Worm (Caenorhabditis elegans) whole organism, late embryonic: ENCODE measurements around the gene thoc-1.
A peak's percentile ranks its signal among the peaks of the same experiment; 100 is the strongest.

Experiments used
- K09A11.1 ChIP-seq: sonication (generic microtip); optimal IDR thresholded peaks from 2 replicates; lab custom pipeline; 2017; ENCODE audit warnings: antibody characterized with exemption, mild to moderate bottlenecking, missing genetic modification characterization, missing compliant biosample characterization; ENCODE audit not compliant: insufficient read depth
- T23F11.4 ChIP-seq: fragments of 200-800 bp; sonication (Bioruptor generic); optimal IDR thresholded peaks from 2 replicates; lab custom pipeline; 2018; ENCODE audit warnings: mild to moderate bottlenecking, missing genetic modification characterization, missing compliant biosample characterization
- Y22D7AL.16 ChIP-seq: sonication (generic microtip); optimal IDR thresholded peaks from 2 replicates; lab custom pipeline; 2016; ENCODE audit warnings: missing genetic modification characterization, missing compliant biosample characterization
- ama-1 ChIP-seq: fragments of 150-350 bp; optimal IDR thresholded peaks from 2 replicates; lab custom pipeline; 2014
- ceh-18 ChIP-seq: sonication (generic microtip); optimal IDR thresholded peaks from 2 replicates; lab custom pipeline; 2016; ENCODE audit warnings: missing genetic modification characterization, missing compliant biosample characterization
- ceh-31 ChIP-seq: sonication (generic microtip); optimal IDR thresholded peaks from 2 replicates; lab custom pipeline; 2016; ENCODE audit warnings: missing genetic modification characterization, missing compliant biosample characterization
- ceh-45 ChIP-seq: fragments of 200-800 bp; sonication (Bioruptor generic); IDR thresholded peaks from 2 replicates; pipeline ENCODE4 v1.3.6; 2022; ENCODE audit warnings: missing genetic modification reagents, missing genetic modification characterization, missing compliant biosample characterization
- ceh-48 ChIP-seq: sonication (generic microtip); optimal IDR thresholded peaks from 2 replicates; lab custom pipeline; 2016; ENCODE audit warnings: missing genetic modification characterization, inconsistent platforms, missing compliant biosample characterization
- ceh-6 ChIP-seq: fragments of 200-800 bp; sonication (Bioruptor generic); optimal IDR thresholded peaks from 2 replicates; lab custom pipeline; 2018; ENCODE audit warnings: mild to moderate bottlenecking, missing genetic modification characterization, missing compliant biosample characterization
- ceh-9 ChIP-seq: sonication (generic microtip); optimal IDR thresholded peaks from 2 replicates; lab custom pipeline; 2016; ENCODE audit warnings: mild to moderate bottlenecking, missing genetic modification characterization, inconsistent platforms, missing compliant biosample characterization
- che-1 ChIP-seq: sonication (generic microtip); optimal IDR thresholded peaks from 2 replicates; lab custom pipeline; 2016; ENCODE audit warnings: mild to moderate bottlenecking, missing genetic modification characterization, missing compliant biosample characterization
- dmd-4 ChIP-seq: sonication (generic microtip); optimal IDR thresholded peaks from 2 replicates; lab custom pipeline; 2016; ENCODE audit warnings: borderline replicate concordance, missing genetic modification characterization, missing compliant biosample characterization
- fkh-6 ChIP-seq: sonication (generic microtip); optimal IDR thresholded peaks from 2 replicates; lab custom pipeline; 2016; ENCODE audit warnings: missing genetic modification characterization, missing compliant biosample characterization
- gmeb-2 ChIP-seq: sonication (generic microtip); optimal IDR thresholded peaks from 2 replicates; lab custom pipeline; 2016; ENCODE audit warnings: missing genetic modification characterization, inconsistent platforms, missing compliant biosample characterization
- hlh-13 ChIP-seq: fragments of 200-800 bp; sonication (Bioruptor generic); optimal IDR thresholded peaks from 2 replicates; lab custom pipeline; 2018; ENCODE audit warnings: mild to moderate bottlenecking, missing genetic modification characterization, missing compliant biosample characterization
- hlh-30 ChIP-seq: sonication (generic microtip); optimal IDR thresholded peaks from 2 replicates; lab custom pipeline; 2017; ENCODE audit warnings: antibody characterized with exemption, missing genetic modification characterization, missing compliant biosample characterization; ENCODE audit not compliant: insufficient read depth
- hlh-6 ChIP-seq: sonication (generic microtip); optimal IDR thresholded peaks from 2 replicates; lab custom pipeline; 2016; ENCODE audit warnings: missing genotype, missing genetic modification characterization, missing compliant biosample characterization
- hlh-8 ChIP-seq: sonication (generic microtip); optimal IDR thresholded peaks from 2 replicates; lab custom pipeline; 2016; ENCODE audit warnings: missing genotype, missing genetic modification characterization, missing compliant biosample characterization
- nhr-11 ChIP-seq: fragments of 150-350 bp; optimal IDR thresholded peaks from 2 replicates; lab custom pipeline; 2014; ENCODE audit warnings: missing biosample characterization, missing genetic modification characterization
- nhr-232 ChIP-seq: sonication (generic microtip); optimal IDR thresholded peaks from 2 replicates; lab custom pipeline; 2016; ENCODE audit warnings: missing genetic modification characterization, missing compliant biosample characterization
- npax-4 ChIP-seq: sonication (generic microtip); optimal IDR thresholded peaks from 2 replicates; lab custom pipeline; 2016; ENCODE audit warnings: missing genetic modification characterization, missing compliant biosample characterization
- pag-3 ChIP-seq: sonication (generic microtip); optimal IDR thresholded peaks from 2 replicates; lab custom pipeline; 2016; ENCODE audit warnings: missing compliant biosample characterization, missing genetic modification characterization, borderline replicate concordance
- pat-9 ChIP-seq: fragments of 200-800 bp; sonication (Bioruptor generic); optimal IDR thresholded peaks from 2 replicates; lab custom pipeline; 2018; ENCODE audit warnings: mild to moderate bottlenecking, missing genetic modification characterization, moderate library complexity, missing compliant biosample characterization
- pha-2 ChIP-seq: sonication (generic microtip); optimal IDR thresholded peaks from 2 replicates; lab custom pipeline; 2017; ENCODE audit warnings: mild to moderate bottlenecking, missing genetic modification characterization, missing compliant biosample characterization
- pha-4 ChIP-seq: fragments of 150-350 bp; optimal IDR thresholded peaks from 2 replicates; lab custom pipeline; 2018; ENCODE audit warnings: missing biosample characterization, missing genetic modification reagents, missing genetic modification characterization
- pqm-1 ChIP-seq: sonication (generic microtip); optimal IDR thresholded peaks from 2 replicates; lab custom pipeline; 2016; ENCODE audit warnings: missing genetic modification characterization, missing compliant biosample characterization
- pros-1 ChIP-seq: fragments of 150-350 bp; optimal IDR thresholded peaks from 2 replicates; lab custom pipeline; 2014; ENCODE audit warnings: missing biosample characterization, missing genetic modification reagents, missing genetic modification characterization
- ref-2 ChIP-seq: sonication (generic microtip); optimal IDR thresholded peaks from 2 replicates; lab custom pipeline; 2016; ENCODE audit warnings: missing genetic modification characterization, missing compliant biosample characterization
- sdc-2 ChIP-seq: sonication (generic microtip); optimal IDR thresholded peaks from 2 replicates; lab custom pipeline; 2016; ENCODE audit warnings: missing genotype, missing genetic modification characterization, missing compliant biosample characterization
- sox-2 ChIP-seq: fragments of 200-800 bp; sonication (Bioruptor generic); IDR thresholded peaks from 2 replicates; pipeline ENCODE4 v1.3.6; 2022; ENCODE audit warnings: missing genetic modification reagents, missing genetic modification characterization, missing compliant biosample characterization
- sox-4 ChIP-seq: sonication (generic microtip); optimal IDR thresholded peaks from 2 replicates; lab custom pipeline; 2017; ENCODE audit warnings: mild to moderate bottlenecking, missing genetic modification characterization, inconsistent platforms, missing compliant biosample characterization
- unc-3 ChIP-seq, 2 experiments: fragments of 200-800 bp in 1 of 2; sonication (Bioruptor generic) in 1 of 2; sonication (generic microtip) in 1 of 2; conservative IDR thresholded peaks in 1 of 2; optimal IDR thresholded peaks in 1 of 2; 2 replicates each; pipeline versions ENCODE4 v1.3.6 to Lab custom; 2016 to 2022; ENCODE audit warnings: missing compliant biosample characterization in 2 of 2, missing genetic modification characterization in 2 of 2, missing genetic modification reagents in 1 of 2

The thoc-1 gene

DNA sequence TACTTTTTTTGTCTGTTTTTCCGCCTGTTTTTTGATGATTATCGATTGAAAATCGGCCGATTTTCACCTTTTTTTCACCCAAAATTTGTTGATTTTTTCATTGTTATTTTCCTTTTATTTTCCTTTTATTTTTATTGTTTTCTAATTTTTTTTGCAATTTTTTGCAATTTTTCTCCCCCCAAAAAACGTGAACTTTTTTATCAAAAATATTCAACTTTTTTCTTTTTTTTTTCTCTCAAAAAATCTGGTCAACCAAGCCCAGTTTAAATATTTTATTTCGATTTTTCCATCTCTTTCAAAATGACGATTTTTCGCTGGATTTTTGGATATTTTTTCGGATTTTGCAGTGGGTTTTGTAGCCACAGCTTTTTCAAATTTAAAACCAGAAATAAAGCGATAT is 21.6 kb downstream of the thoc-1 start, which contains the start of gene rfip-2:
rfip-2 (plus strand) TSS at position 301 of the 400 bp plus-strand sequence.
- TF ChIP-seq pat-9 (tag; lab: Kevin White, UChicago): no peak
- no peak for TF ChIP-seq pha-2 (tag; lab: Kevin White, UChicago)
- no peak for TF ChIP-seq ama-1 (lab: Kevin White, UChicago)
- no peak for TF ChIP-seq hlh-30 (tag; lab: Kevin White, UChicago)
- no peak for TF ChIP-seq hlh-6 (tag; lab: Kevin White, UChicago)

DNA sequence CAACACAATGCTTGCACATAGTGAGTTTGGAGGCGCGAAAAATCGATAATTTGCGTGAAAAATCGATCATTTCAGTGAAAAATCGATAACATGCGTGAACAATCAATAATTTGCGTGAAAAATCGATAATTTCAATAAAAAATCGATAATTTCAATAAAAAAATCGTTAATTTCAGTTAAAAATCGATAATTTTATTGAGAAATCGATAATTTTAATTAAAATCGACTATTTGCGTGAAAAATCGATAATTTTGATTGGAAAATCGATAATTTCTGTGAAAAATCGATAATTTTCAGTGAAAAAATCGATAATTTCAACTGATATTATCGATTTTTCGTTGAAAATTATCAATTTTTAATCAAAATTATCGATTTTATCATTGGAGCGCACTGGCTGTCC is 22.1 kb downstream of the thoc-1 start:
- TF ChIP-seq T23F11.4 (GFP tag; lab: Kevin White, UChicago): no peak
- peak; percentile 74 for TF ChIP-seq ceh-48 (tag; lab: Kevin White, UChicago)
- TF ChIP-seq, all 69 proteins: peak for 1

DNA sequence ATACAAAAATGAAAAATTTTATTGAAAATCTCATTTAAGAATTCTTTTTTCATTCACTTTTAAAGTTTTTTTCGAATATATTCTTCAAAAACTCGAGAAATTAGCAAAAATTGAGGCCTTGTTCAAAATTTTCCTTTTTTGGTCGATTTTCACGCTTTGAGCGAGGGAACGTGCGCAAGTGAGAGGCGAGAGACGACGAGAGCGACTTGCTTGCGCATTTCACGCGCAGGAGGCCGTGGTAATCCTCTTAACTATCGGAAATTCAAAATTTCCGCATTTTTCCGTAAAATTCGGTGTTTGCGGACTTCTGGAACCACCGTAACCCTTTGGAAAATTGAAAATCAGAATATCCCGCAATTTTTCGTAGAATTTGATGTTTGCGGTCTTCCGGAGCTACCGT is 28.0 kb downstream of the thoc-1 start:
- TF ChIP-seq ceh-31: no peak
- no peak for TF ChIP-seq gmeb-2
- TF ChIP-seq nhr-232 (tag; lab: Kevin White, UChicago): no peak
- no peak for TF ChIP-seq ref-2 (tag; lab: Kevin White, UChicago)
- no peak for TF ChIP-seq nhr-11 (tag; lab: Kevin White, UChicago)
- TF ChIP-seq ceh-48 (tag; lab: Kevin White, UChicago): no peak
- TF ChIP-seq ama-1 (lab: Kevin White, UChicago): no peak
- TF ChIP-seq sox-2 (GFP tag; lab: Robert Waterston, UW): no peak
- TF ChIP-seq pqm-1 (tag; lab: Kevin White, UChicago): no peak

DNA sequence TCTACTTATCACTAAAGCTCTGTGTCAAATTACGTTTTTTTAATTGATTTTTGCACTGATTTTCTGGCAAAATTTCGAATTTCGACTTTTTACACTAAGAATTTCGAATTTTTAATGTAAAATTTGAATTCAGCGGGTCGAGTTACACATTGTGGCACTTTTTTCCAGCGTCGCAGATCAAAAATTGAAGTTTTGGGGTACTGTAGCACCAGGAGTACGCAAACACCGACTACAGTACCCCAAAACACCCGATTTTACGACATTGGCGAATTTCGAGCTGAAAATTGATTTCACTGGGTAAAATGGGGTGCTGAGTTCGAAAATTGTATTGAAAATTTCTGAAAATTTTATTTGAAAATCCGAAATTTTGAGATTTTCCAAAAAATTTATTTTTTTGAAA is 30.5 kb downstream of the thoc-1 start:
- TF ChIP-seq ceh-18 (tag; lab: Kevin White, UChicago): no peak
- TF ChIP-seq pag-3 (tag; lab: Kevin White, UChicago): no peak
- TF ChIP-seq pros-1 (tag; lab: Kevin White, UChicago): no peak
- TF ChIP-seq hlh-8: no peak
- TF ChIP-seq ceh-48 (tag; lab: Kevin White, UChicago): no peak
- no peak for TF ChIP-seq npax-4 (tag; lab: Kevin White, UChicago)
- TF ChIP-seq ceh-45 (GFP tag; lab: Robert Waterston, UW): no peak

DNA sequence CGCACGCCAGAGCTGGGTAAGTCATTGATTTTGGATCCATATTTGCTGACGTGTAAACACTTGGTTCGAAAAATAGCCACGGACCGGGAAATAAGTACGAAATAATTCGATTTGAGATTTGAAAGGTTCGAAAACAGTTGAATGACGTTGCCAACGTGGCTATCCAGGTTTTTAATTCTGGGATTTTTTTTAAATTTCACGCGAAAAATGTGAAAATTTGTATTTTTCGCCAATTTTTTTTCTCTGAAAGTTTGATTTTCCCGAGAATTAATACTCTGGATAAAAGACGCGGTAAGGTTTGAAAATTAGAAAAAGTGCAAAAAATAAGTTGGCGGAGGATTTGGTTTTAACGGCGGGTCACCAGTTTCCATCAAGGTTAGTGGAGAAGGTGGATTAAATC is 38.9 kb downstream of the thoc-1 start, which contains the start of gene fbxc-48:
fbxc-48 (minus strand) TSS at position 101 of the 400 bp plus-strand sequence.
- TF ChIP-seq hlh-6 (tag; lab: Kevin White, UChicago) (no peak), dmd-4 (tag; lab: Kevin White, UChicago) (no peak), ceh-45 (GFP tag; lab: Robert Waterston, UW) (no peak), sdc-2 (tag; lab: Kevin White, UChicago) (no peak), hlh-13 (no peak)

DNA sequence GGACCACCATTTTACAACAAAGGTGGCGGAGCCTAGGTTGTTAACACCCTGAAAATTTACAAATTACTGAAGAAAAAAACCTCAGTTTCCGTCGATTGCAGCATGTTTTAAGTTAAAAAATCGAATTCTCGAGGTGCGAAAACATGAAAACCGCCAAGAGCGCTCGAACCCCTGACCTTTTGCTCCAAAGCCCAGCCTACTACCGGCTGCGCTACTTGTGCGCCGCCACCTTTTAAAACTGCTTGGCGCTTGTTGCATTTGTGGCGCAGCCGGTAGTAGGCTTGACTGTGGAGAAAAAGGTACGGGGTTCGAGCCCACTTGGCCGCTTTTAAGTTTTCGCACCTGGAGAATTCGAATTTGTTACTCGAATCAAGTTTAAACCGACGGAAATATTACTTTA is 48.2 kb downstream of the thoc-1 start, which contains the start of gene snt-6:
snt-6 (minus strand) TSS at position 58 of the 400 bp plus-strand sequence.
- TF ChIP-seq che-1: no peak
- TF ChIP-seq K09A11.1 (tag; lab: Kevin White, UChicago): no peak
- TF ChIP-seq unc-3 (GFP tag; conservative IDR thresholded peaks at IDR 0.05; lab: Robert Waterston, UW): no peak
- no peak for TF ChIP-seq unc-3 (tag; optimal IDR thresholded peaks at IDR 0.05; lab: Kevin White, UChicago)
- no peak for TF ChIP-seq T23F11.4 (GFP tag; lab: Kevin White, UChicago)
- TF ChIP-seq sox-4 (tag; lab: Kevin White, UChicago): no peak
- no peak for TF ChIP-seq dmd-4 (tag; lab: Kevin White, UChicago)
- TF ChIP-seq pha-4 (tag; lab: Kevin White, UChicago): no peak
- TF ChIP-seq pqm-1 (tag; lab: Kevin White, UChicago): no peak
- no peak for TF ChIP-seq ceh-48 (tag; lab: Kevin White, UChicago)
- no peak for TF ChIP-seq Y22D7AL.16 (tag; lab: Kevin White, UChicago)
- TF ChIP-seq ceh-6: no peak
- no peak for TF ChIP-seq fkh-6 (tag; lab: Kevin White, UChicago)
- no peak for TF ChIP-seq pha-2 (tag; lab: Kevin White, UChicago)
- no peak for TF ChIP-seq ceh-9 (tag; lab: Kevin White, UChicago)
- no peak for TF ChIP-seq ref-2 (tag; lab: Kevin White, UChicago)
- no peak for TF ChIP-seq gmeb-2
- TF ChIP-seq, all 69 proteins: peak for 0
